Worm (Caenorhabditis elegans): ENCODE measurements around the gene F18H3.1.
A peak's percentile ranks its signal among the peaks of the same experiment; 100 is the strongest.

The F18H3.1 gene

ce11 chrX:13526219-13527218 lies 7.1 kb downstream of the F18H3.1 start (continued):
- TF ChIP-seq ceh-62 (tag; optimal IDR thresholded peaks at IDR 0.05) (no peak), madf-9 (GFP tag; conservative IDR thresholded peaks at IDR 0.05) (no peak), hlh-11 (tag; optimal IDR thresholded peaks at IDR 0.05) (peak; percentile 49), nhr-77 (tag; optimal IDR thresholded peaks at IDR 0.05) (peak; percentile 6), aha-1 (tag) (peak; percentile 56), snpc-1.2 (GFP tag; IDR thresholded peaks at IDR 0.05) (no peak), duxl-1 (tag; optimal IDR thresholded peaks at IDR 0.05; ENCODE audit: poor library complexity) (no peak), php-3 (GFP tag; IDR thresholded peaks at IDR 0.05) (no peak), F26F4.8 (GFP tag; conservative IDR thresholded peaks at IDR 0.05) (no peak), egl-27 (tag; optimal IDR thresholded peaks at IDR 0.05) (no peak), nhr-76 (tag; optimal IDR thresholded peaks at IDR 0.05) (no peak), pha-4 (GFP tag; IDR thresholded peaks at IDR 0.05) (no peak), pha-4 (tag; optimal IDR thresholded peaks at IDR 0.05) (no peak)

- TF ChIP-seq Y75B8A.6 (GFP tag; IDR thresholded peaks at IDR 0.05) (no peak), daf-19 (GFP tag; conservative IDR thresholded peaks at IDR 0.05) (no peak), daf-12 (tag; optimal IDR thresholded peaks at IDR 0.05) (no peak), ceh-28 (tag; optimal IDR thresholded peaks at IDR 0.05) (no peak), saeg-2 (GFP tag; IDR thresholded peaks at IDR 0.05) (peak; percentile 89), sdz-12 (GFP tag; optimal IDR thresholded peaks at IDR 0.05) (no peak), skn-1 (tag; optimal IDR thresholded peaks at IDR 0.05) (no peak), F44E2.7 (GFP tag; IDR thresholded peaks at IDR 0.05) (0 out of 2 replicates have a peak, but pooled peaks have one; percentile 35), ceh-20 (GFP tag; IDR thresholded peaks at IDR 0.05) (peak; percentile 69; the same call in 1 of the 2 replicates), ZK546.5 (tag; optimal IDR thresholded peaks at IDR 0.05) (no peak), daf-16 (GFP tag; optimal IDR thresholded peaks at IDR 0.05) (peak in 1 of 2 experiments; percentile 39), daf-16 (tag; optimal IDR thresholded peaks at IDR 0.05) (peak; percentile 83), fkh-10 (GFP tag; optimal IDR thresholded peaks at IDR 0.05) (peak; percentile 27), zfp-3 (GFP tag; conservative IDR thresholded peaks at IDR 0.05) (no peak), ztf-7 (tag; optimal IDR thresholded peaks at IDR 0.05) (peak; percentile 28), F37D6.2 (tag; optimal IDR thresholded peaks at IDR 0.05) (peak; percentile 47), Y48G9A.11 (GFP tag; IDR thresholded peaks at IDR 0.05) (no peak), cey-2 (tag; optimal IDR thresholded peaks at IDR 0.05; ENCODE audit: borderline replicate concordance, insufficient read depth) (peak; percentile 16), set-16 (GFP tag; IDR thresholded peaks at IDR 0.05) (peak; percentile 81), hif-1 (tag; optimal IDR thresholded peaks at IDR 0.05) (peak in 1 of 2 experiments; percentile 59), duxl-1 (tag; optimal IDR thresholded peaks at IDR 0.05; ENCODE audit: poor library complexity) (no peak), pqm-1 (tag; optimal IDR thresholded peaks at IDR 0.05) (peak; percentile 29), F26F4.8 (GFP tag; conservative IDR thresholded peaks at IDR 0.05) (no peak), spr-3 (GFP tag; optimal IDR thresholded peaks at IDR 0.05) (no peak), dve-1 (tag; optimal IDR thresholded peaks at IDR 0.05; ENCODE audit: insufficient read depth) (peak; percentile 92), nhr-42 (GFP tag; IDR thresholded peaks at IDR 0.05) (0 out of 2 replicates have a peak, but pooled peaks have one; percentile 34), T26A8.4 (GFP tag; IDR thresholded peaks at IDR 0.05) (peak; percentile 61; the same call in 1 of the 2 replicates), mes-2 (tag; optimal IDR thresholded peaks at IDR 0.05; ENCODE audit: poor library complexity, severe bottlenecking) (peak; percentile 59), Y105C5A.15 (GFP tag; IDR thresholded peaks at IDR 0.05) (no peak), lin-29 (GFP tag; IDR thresholded peaks at IDR 0.05) (no peak), lin-13 (GFP tag; optimal IDR thresholded peaks at IDR 0.05) (peak; percentile 41), vab-7 (GFP tag; IDR thresholded peaks at IDR 0.05) (no peak), ceh-62 (tag; optimal IDR thresholded peaks at IDR 0.05) (no peak), nhr-237 (tag; optimal IDR thresholded peaks at IDR 0.05) (no peak), nhr-111 (GFP tag; optimal IDR thresholded peaks at IDR 0.05) (no peak), unc-39 (tag; optimal IDR thresholded peaks at IDR 0.05) (no peak)
Measured at ce11 chrX:13527347-13528092, 8.1 kb downstream of the F18H3.1 start, which contains the start of gene pab-2. Gene pab-2, minus strand, starts transcription at chrX:13527415.

All from whole organism, L4 larva.